Fruit fly (Drosophila melanogaster) Kc167 (cell line): ENCODE data around the gene CG43127.

Source experiments
- Myc ChIP-seq: fragments of >200 bp; optimal IDR thresholded peaks from 2 replicates; lab custom pipeline; 2017; ENCODE audit warnings: missing external identifiers
- Sin3A ChIP-seq: fragments of >200 bp; optimal IDR thresholded peaks from 2 replicates; lab custom pipeline; 2018; ENCODE audit warnings: missing external identifiers
- h ChIP-seq: fragments of >200 bp; optimal IDR thresholded peaks from 3 replicates; lab custom pipeline; 2018; ENCODE audit warnings: missing external identifiers
- insv ChIP-seq: fragments of >200 bp; optimal IDR thresholded peaks from 3 replicates; lab custom pipeline; 2018; ENCODE audit warnings: missing external identifiers
- psq ChIP-seq: fragments of >200 bp; optimal IDR thresholded peaks from 2 replicates; lab custom pipeline; 2017; ENCODE audit warnings: missing external identifiers
- ttk ChIP-seq: sonication (Bioruptor generic); optimal IDR thresholded peaks from 2 replicates; lab custom pipeline; 2017; ENCODE audit warnings: missing external identifiers

DNA sequence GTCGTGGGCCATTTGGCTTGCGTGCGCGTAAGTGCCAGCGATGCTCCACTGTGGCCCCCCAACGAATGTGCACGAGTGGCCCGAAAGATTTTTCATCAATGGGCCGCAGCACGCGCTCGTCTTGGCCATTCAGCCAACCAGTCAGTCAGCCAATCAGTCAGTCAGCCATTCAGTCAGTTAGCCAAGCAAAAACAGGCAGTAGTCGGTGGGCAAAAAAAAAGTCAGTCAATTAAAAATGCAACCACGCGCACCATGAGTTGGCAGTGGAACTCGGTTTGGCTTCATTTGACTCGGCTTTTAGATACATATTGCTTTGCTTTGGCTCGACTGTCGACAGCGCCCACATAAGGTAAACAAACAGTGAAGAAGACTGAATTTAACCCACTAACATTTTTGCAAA, 20.6 kb upstream of the CG43127 start:
- TF ChIP-seq h (lab: Kevin White, UChicago), result no peak
- no peak for TF ChIP-seq insv (lab: Kevin White, UChicago)
- TF ChIP-seq Myc (lab: Kevin White, UChicago), result no peak
- TF ChIP-seq Sin3A, result no peak
- no peak for TF ChIP-seq psq (lab: Kevin White, UChicago)
- TF ChIP-seq ttk, result no peak
